Fruit fly (Drosophila melanogaster) whole organism, embryonic: ENCODE measurements around the gene CG14205.

Source experiments
- ATbp ChIP-seq: fragments of 200-800 bp; sonication (Bioruptor generic); optimal IDR thresholded peaks from 2 replicates; lab custom pipeline; 2017; ENCODE audit warnings: missing biosample characterization, mild to moderate bottlenecking, missing genetic modification characterization, missing genetic modification reagents
- Atf3 ChIP-seq: fragments of 200-800 bp; sonication (Bioruptor generic); optimal IDR thresholded peaks from 3 replicates; lab custom pipeline; 2016; ENCODE audit warnings: missing biosample characterization, missing genetic modification characterization
- BtbVII ChIP-seq: fragments of 200-800 bp; sonication (Bioruptor generic); optimal IDR thresholded peaks from 3 replicates; lab custom pipeline; 2017; ENCODE audit warnings: missing biosample characterization, mild to moderate bottlenecking, missing genetic modification characterization
- Bteb2 ChIP-seq: fragments of 200-800 bp; sonication (Bioruptor generic); optimal IDR thresholded peaks from 2 replicates; lab custom pipeline; 2016; ENCODE audit warnings: missing biosample characterization, missing genetic modification characterization
- CG10147 ChIP-seq: fragments of 200-800 bp; sonication (Bioruptor generic); optimal IDR thresholded peaks from 2 replicates; lab custom pipeline; 2019; ENCODE audit warnings: missing biosample characterization, mild to moderate bottlenecking, missing genetic modification characterization, moderate library complexity
- CG10959 ChIP-seq: fragments of 200-800 bp; sonication (Bioruptor generic); IDR thresholded peaks from 2 replicates; pipeline ENCODE4 v1.3.6; 2022; ENCODE audit warnings: missing biosample characterization, missing genetic modification characterization
- CG11695 ChIP-seq: fragments of 200-800 bp; sonication (Bioruptor generic); IDR thresholded peaks from 3 replicates; pipeline ENCODE4 v1.3.6; 2022; ENCODE audit warnings: missing biosample characterization, missing genetic modification characterization
- CG11723 ChIP-seq: fragments of 200-800 bp; sonication (Bioruptor generic); optimal IDR thresholded peaks from 2 replicates; lab custom pipeline; 2017; ENCODE audit warnings: missing biosample characterization, mild to moderate bottlenecking, missing genetic modification characterization
- CG12155 ChIP-seq: fragments of 200-800 bp; sonication (Bioruptor generic); optimal IDR thresholded peaks from 3 replicates; lab custom pipeline; 2016; ENCODE audit warnings: missing biosample characterization, missing genetic modification characterization
- CG1233 ChIP-seq: fragments of 200-800 bp; sonication (Bioruptor generic); optimal IDR thresholded peaks from 4 replicates; lab custom pipeline; 2018; ENCODE audit warnings: missing biosample characterization, mild to moderate bottlenecking, missing genetic modification characterization
- CG12391 ChIP-seq: fragments of 200-800 bp; sonication (Bioruptor generic); optimal IDR thresholded peaks from 3 replicates; lab custom pipeline; 2018; ENCODE audit warnings: missing biosample characterization, mild to moderate bottlenecking, missing genetic modification characterization, moderate library complexity
- CG15601 ChIP-seq: fragments of 200-800 bp; sonication (Bioruptor generic); optimal IDR thresholded peaks from 3 replicates; lab custom pipeline; 2019; ENCODE audit warnings: missing biosample characterization, mild to moderate bottlenecking, missing genetic modification characterization, moderate library complexity
- CG18599 ChIP-seq: fragments of 200-800 bp; sonication (Bioruptor generic); optimal IDR thresholded peaks from 3 replicates; lab custom pipeline; 2017; ENCODE audit warnings: missing biosample characterization, missing genetic modification characterization, mild to moderate bottlenecking, moderate library complexity, missing genetic modification reagents
- CG32767 ChIP-seq: fragments of 200-800 bp; sonication (Bioruptor generic); IDR thresholded peaks from 2 replicates; pipeline ENCODE4 v1.3.6; 2022; ENCODE audit warnings: missing biosample characterization, missing genetic modification characterization
- CG33213 ChIP-seq: fragments of 200-800 bp; sonication (Bioruptor generic); optimal IDR thresholded peaks from 3 replicates; lab custom pipeline; 2016; ENCODE audit warnings: missing biosample characterization, missing genetic modification characterization
- CG3847 ChIP-seq: fragments of 200-800 bp; sonication (Bioruptor generic); IDR thresholded peaks from 2 replicates; pipeline ENCODE4 v1.3.6; 2022; ENCODE audit warnings: missing biosample characterization, missing genetic modification characterization
- CG3995 ChIP-seq: fragments of 200-800 bp; sonication (Bioruptor generic); optimal IDR thresholded peaks from 3 replicates; lab custom pipeline; 2016; ENCODE audit warnings: missing biosample characterization, missing genetic modification characterization
- CG4360 ChIP-seq: fragments of 200-800 bp; sonication (Bioruptor generic); IDR thresholded peaks from 2 replicates; pipeline ENCODE4 v1.3.6; 2022; ENCODE audit warnings: missing biosample characterization, missing genetic modification characterization
- CG5245 ChIP-seq: fragments of 200-800 bp; sonication (Bioruptor generic); optimal IDR thresholded peaks from 3 replicates; lab custom pipeline; 2016; ENCODE audit warnings: missing biosample characterization, missing genetic modification characterization
- CG6854 ChIP-seq: fragments of 200-800 bp; sonication (Bioruptor generic); optimal IDR thresholded peaks from 3 replicates; lab custom pipeline; 2017; ENCODE audit warnings: missing biosample characterization, mild to moderate bottlenecking, missing genetic modification characterization
- CG7357 ChIP-seq: fragments of 200-800 bp; sonication (Bioruptor generic); IDR thresholded peaks from 3 replicates; pipeline ENCODE4 v1.3.6; 2022; ENCODE audit warnings: missing biosample characterization, missing genetic modification characterization
- CG7987 ChIP-seq: fragments of 200-800 bp; sonication (Bioruptor generic); optimal IDR thresholded peaks from 2 replicates; lab custom pipeline; 2018; ENCODE audit warnings: missing biosample characterization, mild to moderate bottlenecking, missing genetic modification characterization, moderate library complexity
- CG8290 ChIP-seq, 3 experiments: fragments of 200-800 bp; sonication (Bioruptor generic); optimal IDR thresholded peaks; 2 replicates each; lab custom pipeline; 2016 to 2019; ENCODE audit warnings: missing biosample characterization in 3 of 3, missing genetic modification characterization in 3 of 3, mild to moderate bottlenecking in 2 of 3, moderate library complexity in 1 of 3
- CG8359 ChIP-seq: fragments of 200-800 bp; sonication (Bioruptor generic); optimal IDR thresholded peaks from 2 replicates; lab custom pipeline; 2017; ENCODE audit warnings: missing biosample characterization, mild to moderate bottlenecking, missing genetic modification characterization, borderline replicate concordance
- CG8924 ChIP-seq: fragments of 200-800 bp; optimal IDR thresholded peaks from 3 replicates; lab custom pipeline; 2019; ENCODE audit warnings: missing biosample characterization, mild to moderate bottlenecking, missing genetic modification characterization, moderate library complexity
- CG9932 ChIP-seq: fragments of 200-800 bp; sonication (Bioruptor generic); IDR thresholded peaks from 2 replicates; pipeline ENCODE4 v1.3.6; 2022; ENCODE audit warnings: missing biosample characterization, missing genetic modification characterization
- CkIIα-i1 ChIP-seq: fragments of 200-800 bp; sonication (Bioruptor generic); IDR thresholded peaks from 2 replicates; pipeline ENCODE4 v1.3.6; 2022; ENCODE audit warnings: missing biosample characterization, missing genetic modification characterization
- Elba2 ChIP-seq: fragments of 200-800 bp; sonication (Bioruptor generic); optimal IDR thresholded peaks from 3 replicates; lab custom pipeline; 2016; ENCODE audit warnings: missing biosample characterization, missing genetic modification characterization
- Fer3 ChIP-seq: fragments of 200-800 bp; sonication (Bioruptor generic); optimal IDR thresholded peaks from 2 replicates; lab custom pipeline; 2018; ENCODE audit warnings: missing biosample characterization, mild to moderate bottlenecking, missing genetic modification characterization, moderate library complexity
- HLHmδ ChIP-seq: fragments of 200-800 bp; sonication (Bioruptor generic); optimal IDR thresholded peaks from 2 replicates; lab custom pipeline; 2018; ENCODE audit warnings: missing biosample characterization, mild to moderate bottlenecking, missing genetic modification characterization, moderate library complexity
- Hey ChIP-seq: fragments of 200-800 bp; sonication (Bioruptor generic); optimal IDR thresholded peaks from 3 replicates; lab custom pipeline; 2018; ENCODE audit warnings: missing biosample characterization, mild to moderate bottlenecking, missing genetic modification characterization
- HmgD ChIP-seq: fragments of 200-800 bp; sonication (Bioruptor generic); optimal IDR thresholded peaks from 3 replicates; lab custom pipeline; 2016; ENCODE audit warnings: missing biosample characterization, missing genetic modification characterization
- Lim3 ChIP-seq: fragments of 200-800 bp; sonication (Bioruptor generic); IDR thresholded peaks from 2 replicates; pipeline ENCODE4 v1.3.6; 2022; ENCODE audit warnings: missing biosample characterization, missing genetic modification characterization
- Mad ChIP-seq: fragments of 200-800 bp; sonication (Bioruptor generic); optimal IDR thresholded peaks from 2 replicates; lab custom pipeline; 2016; ENCODE audit warnings: missing biosample characterization, missing genetic modification characterization
- Rfx ChIP-seq: fragments of 200-800 bp; sonication (Bioruptor generic); IDR thresholded peaks from 2 replicates; pipeline ENCODE4 v1.3.6; 2022; ENCODE audit warnings: missing biosample characterization, missing genetic modification characterization
- Sin3A ChIP-seq: fragments of >200 bp; optimal IDR thresholded peaks from 2 replicates; lab custom pipeline; 2018
- ap ChIP-seq: fragments of 200-800 bp; sonication (Bioruptor generic); IDR thresholded peaks from 2 replicates; pipeline ENCODE4 v1.3.6; 2022; ENCODE audit warnings: missing biosample characterization, missing genetic modification characterization
- bsh ChIP-seq, 2 experiments: fragments of 200-800 bp; sonication (Bioruptor generic); optimal IDR thresholded peaks; 2 replicates each; lab custom pipeline; 2017 to 2018; ENCODE audit warnings: mild to moderate bottlenecking in 2 of 2, missing biosample characterization in 2 of 2, missing genetic modification characterization in 2 of 2, moderate library complexity in 1 of 2
- dimm ChIP-seq: fragments of 200-800 bp; sonication (Bioruptor generic); IDR thresholded peaks from 2 replicates; pipeline ENCODE4 v1.3.6; 2022; ENCODE audit warnings: missing biosample characterization, missing genetic modification characterization
- nom ChIP-seq: fragments of 200-800 bp; sonication (Bioruptor generic); optimal IDR thresholded peaks from 2 replicates; lab custom pipeline; 2017; ENCODE audit warnings: missing biosample characterization, missing genetic modification characterization, mild to moderate bottlenecking, moderate library complexity, missing genetic modification reagents
- odd ChIP-seq: fragments of 200-800 bp; sonication (Bioruptor generic); optimal IDR thresholded peaks from 2 replicates; lab custom pipeline; 2017; ENCODE audit warnings: missing biosample characterization, mild to moderate bottlenecking, missing genetic modification characterization
- pan ChIP-seq, 4 experiments: fragments of >200 bp in 3 of 4; fragments of 200-800 bp in 1 of 4; sonication (Bioruptor generic) in 1 of 4; optimal IDR thresholded peaks in 3 of 4; IDR thresholded peaks in 1 of 4; 2 replicates each; pipeline versions ENCODE4 v1.3.6 to Lab custom; 2017 to 2022; ENCODE audit warnings: missing biosample characterization in 2 of 4, missing genetic modification characterization in 2 of 4, mixed read lengths in 1 of 4
- peb ChIP-seq: fragments of 200-800 bp; sonication (Bioruptor generic); IDR thresholded peaks from 2 replicates; pipeline ENCODE4 v1.3.6; 2022; ENCODE audit warnings: missing biosample characterization, missing genetic modification characterization
- pho ChIP-seq: fragments of 200-800 bp; sonication (Bioruptor generic); optimal IDR thresholded peaks from 2 replicates; lab custom pipeline; 2016; ENCODE audit warnings: missing biosample characterization, missing genetic modification characterization
- pita ChIP-seq: fragments of 200-800 bp; sonication (Bioruptor generic); optimal IDR thresholded peaks from 2 replicates; lab custom pipeline; 2017; ENCODE audit warnings: missing biosample characterization, mild to moderate bottlenecking, missing genetic modification characterization
- repo ChIP-seq: fragments of 200-800 bp; sonication (Bioruptor generic); optimal IDR thresholded peaks from 2 replicates; lab custom pipeline; 2016; ENCODE audit warnings: missing biosample characterization, missing genetic modification characterization
- row ChIP-seq: fragments of 200-800 bp; sonication (Bioruptor generic); IDR thresholded peaks from 3 replicates; pipeline ENCODE4 v1.3.6; 2022; ENCODE audit warnings: missing biosample characterization, missing genetic modification characterization
- slou ChIP-seq: fragments of 200-800 bp; sonication (Bioruptor generic); optimal IDR thresholded peaks from 3 replicates; lab custom pipeline; 2016; ENCODE audit warnings: missing biosample characterization, missing genetic modification characterization
- z ChIP-seq: fragments of 200-800 bp; sonication (Bioruptor generic); IDR thresholded peaks from 3 replicates; pipeline ENCODE4 v1.3.6; 2022; ENCODE audit warnings: missing biosample characterization, missing genetic modification characterization
- zf30C ChIP-seq: fragments of 200-800 bp; sonication (Bioruptor generic); optimal IDR thresholded peaks from 3 replicates; lab custom pipeline; 2018; ENCODE audit warnings: missing biosample characterization, mild to moderate bottlenecking, missing genetic modification characterization

The CG14205 gene

dm6 chrX:19638328-19638940 is 46.0 kb downstream of the CG14205 start, which contains the start of gene Rcd-1 (continued):
- no peak; the same call in 1 of the 2 replicates for TF ChIP-seq CG9932 (GFP tag; lab: Robert Waterston, UW)
- TF ChIP-seq CG7987 (GFP tag; lab: Kevin White, UChicago): no peak
- peak; percentile 79 for TF ChIP-seq pita
- no peak for TF ChIP-seq CG7357
- TF ChIP-seq slou (GFP tag; lab: Kevin White, UChicago): no peak
- no peak for TF ChIP-seq CG3995 (GFP tag; lab: Kevin White, UChicago)
- TF ChIP-seq Hey (tag; lab: Kevin White, UChicago): no peak
- TF ChIP-seq bsh (GFP tag; optimal IDR thresholded peaks at IDR 0.05; lab: Kevin White, UChicago): no peak
- TF ChIP-seq z: no peak
- no peak for TF ChIP-seq CG10147 (GFP tag; lab: Kevin White, UChicago)
- TF ChIP-seq CG12391: no peak
- TF ChIP-seq Rfx: peak; percentile 34; the same call in 1 of the 2 replicates
- TF ChIP-seq CG5245 (GFP tag; lab: Kevin White, UChicago): no peak
- TF ChIP-seq Bteb2 (GFP tag; lab: Kevin White, UChicago): no peak
- TF ChIP-seq peb (GFP tag; lab: Robert Waterston, UW): no peak
- TF ChIP-seq nom (GFP tag; lab: Kevin White, UChicago): peak; percentile 11
- peak; percentile 34 for TF ChIP-seq HLHmδ (GFP tag; lab: Kevin White, UChicago)
- TF ChIP-seq Lim3 (GFP tag; lab: Robert Waterston, UW): no peak
- peak; percentile 65 for TF ChIP-seq CG12155 (GFP tag; lab: Kevin White, UChicago)
- no peak for TF ChIP-seq row
- no peak for TF ChIP-seq Mad (GFP tag; lab: Kevin White, UChicago)
- no peak for TF ChIP-seq Elba2 (GFP tag; lab: Kevin White, UChicago)
- no peak for TF ChIP-seq CG11723 (GFP tag; lab: Kevin White, UChicago)
- TF ChIP-seq CG4360 (GFP tag; lab: Robert Waterston, UW): no peak
- TF ChIP-seq pan (optimal IDR thresholded peaks at IDR 0.05; lab: Kevin White, UChicago): no peak
- no peak for TF ChIP-seq pan (GFP tag; optimal IDR thresholded peaks at IDR 0.05 in 1 of 2, IDR thresholded peaks at IDR 0.05 in 1 of 2)
- TF ChIP-seq ap (GFP tag; lab: Robert Waterston, UW): no peak
- TF ChIP-seq CG10959 (GFP tag; lab: Robert Waterston, UW): no peak
- no peak for TF ChIP-seq BtbVII (GFP tag; lab: Kevin White, UChicago)
- TF ChIP-seq pho (GFP tag; lab: Kevin White, UChicago): no peak
- no peak for TF ChIP-seq dimm
- TF ChIP-seq CG1233 (GFP tag; lab: Kevin White, UChicago): no peak
- peak; percentile 15; the same call in 1 of the 2 replicates for TF ChIP-seq CG3847
- TF ChIP-seq CG8290 (GFP tag; optimal IDR thresholded peaks at IDR 0.05; lab: Kevin White, UChicago): no peak
- peak in 1 of 2 experiments; percentile 35 for TF ChIP-seq CG8290 (tag; optimal IDR thresholded peaks at IDR 0.05; lab: Kevin White, UChicago)
- TF ChIP-seq CG8359 (GFP tag; lab: Kevin White, UChicago): no peak
- no peak for TF ChIP-seq CG11695
- no peak for TF ChIP-seq repo (GFP tag; lab: Kevin White, UChicago)
- no peak for TF ChIP-seq CG15601 (tag; lab: Kevin White, UChicago)
- no peak for TF ChIP-seq CG6854 (GFP tag; lab: Kevin White, UChicago)
- no peak for TF ChIP-seq odd (GFP tag; lab: Kevin White, UChicago)
- no peak for TF ChIP-seq zf30C (GFP tag; lab: Kevin White, UChicago)
- no peak for TF ChIP-seq HmgD
- no peak for TF ChIP-seq Atf3 (GFP tag; lab: Kevin White, UChicago)
- TF ChIP-seq CG32767: no peak
- no peak for TF ChIP-seq CkIIα-i1 (GFP tag; lab: Robert Waterston, UW)
- no peak for TF ChIP-seq CG8924 (tag; lab: Kevin White, UChicago)
- TF ChIP-seq CG18599: no peak
- TF ChIP-seq Sin3A (lab: Kevin White, UChicago): peak; percentile 87
- TF ChIP-seq Fer3 (tag; lab: Kevin White, UChicago): no peak
- TF ChIP-seq CG33213: peak; percentile 24
- TF ChIP-seq ATbp: no peak
